Worm (Caenorhabditis elegans) whole organism, L4 larva: ENCODE results near the gene C49F5.5.

ENCODE experiments used
- ama-1 ChIP-seq: fragments of 150-350 bp; optimal IDR thresholded peaks from 2 replicates; lab custom pipeline; 2014; ENCODE audit warnings: inconsistent platforms, mixed read lengths
- ceh-20 ChIP-seq: fragments of 200-800 bp; sonication (Bioruptor generic); IDR thresholded peaks from 2 replicates; pipeline ENCODE4 v1.3.6; 2022; ENCODE audit warnings: missing genetic modification reagents, missing genetic modification characterization, missing compliant biosample characterization
- lin-13 ChIP-seq: fragments of 150-350 bp; optimal IDR thresholded peaks from 2 replicates; lab custom pipeline; 2014; ENCODE audit warnings: missing biosample characterization, missing genetic modification reagents, missing genetic modification characterization
- unc-62 ChIP-seq, 3 experiments: fragments of 150-350 bp in 1 of 3; sonication (generic microtip); optimal IDR thresholded peaks in 2 of 3; peaks in 1 of 3; 1 replicate in 1 of 3; 2 replicates in 2 of 3; lab custom pipeline; 2014 to 2017; ENCODE audit warnings: missing biosample characterization in 3 of 3, missing genetic modification characterization in 3 of 3, missing genetic modification reagents in 3 of 3, missing genotype in 1 of 3

DNA sequence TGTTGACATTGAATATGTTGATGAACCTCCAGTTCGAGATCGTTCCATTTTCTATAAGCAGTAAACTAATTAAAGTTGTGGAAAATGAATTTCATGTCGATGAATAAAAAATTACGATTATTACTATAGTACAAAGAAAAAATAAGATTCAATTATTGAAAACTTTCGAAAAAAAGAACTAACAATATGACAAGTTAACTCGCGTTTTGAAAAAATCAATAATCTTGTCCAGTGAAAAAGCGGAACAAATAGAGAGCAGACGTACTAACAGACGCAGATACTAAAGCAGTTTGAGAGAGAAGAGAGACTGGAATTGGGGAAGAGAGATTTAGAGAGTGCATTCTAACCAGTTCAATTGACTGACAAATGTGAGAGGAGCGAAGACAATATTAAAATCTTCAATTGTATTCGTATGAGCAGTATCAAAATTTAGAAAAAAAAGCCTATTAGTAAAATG lies 11.3 kb upstream of the C49F5.5 start, which contains the start of gene set-6:
- TF ChIP-seq lin-13 (GFP tag; lab: Kevin White, UChicago) (no peak), unc-62 (GFP tag; optimal IDR thresholded peaks at IDR 0.05 in 1 of 2; lab: Kevin White, UChicago) (peak in 1 of 2 experiments; percentile 87), unc-62 (tag; optimal IDR thresholded peaks at IDR 0.05; lab: Kevin White, UChicago) (no peak), ama-1 (lab: Kevin White, UChicago) (no peak), ceh-20 (GFP tag; lab: Robert Waterston, UW) (no peak)
